Fruit fly (Drosophila melanogaster) ovary, adult (tissue): ENCODE measurements around the gene Ssdp.

Source experiments
- CG17801 ChIP-seq: fragments of 200-800 bp; optimal IDR thresholded peaks from 2 replicates; lab custom pipeline; 2019; ENCODE audit warnings: missing biosample characterization, mild to moderate bottlenecking, missing genetic modification characterization, moderate library complexity; ENCODE audit not compliant: partially characterized antibody

Ssdp gene

DNA sequence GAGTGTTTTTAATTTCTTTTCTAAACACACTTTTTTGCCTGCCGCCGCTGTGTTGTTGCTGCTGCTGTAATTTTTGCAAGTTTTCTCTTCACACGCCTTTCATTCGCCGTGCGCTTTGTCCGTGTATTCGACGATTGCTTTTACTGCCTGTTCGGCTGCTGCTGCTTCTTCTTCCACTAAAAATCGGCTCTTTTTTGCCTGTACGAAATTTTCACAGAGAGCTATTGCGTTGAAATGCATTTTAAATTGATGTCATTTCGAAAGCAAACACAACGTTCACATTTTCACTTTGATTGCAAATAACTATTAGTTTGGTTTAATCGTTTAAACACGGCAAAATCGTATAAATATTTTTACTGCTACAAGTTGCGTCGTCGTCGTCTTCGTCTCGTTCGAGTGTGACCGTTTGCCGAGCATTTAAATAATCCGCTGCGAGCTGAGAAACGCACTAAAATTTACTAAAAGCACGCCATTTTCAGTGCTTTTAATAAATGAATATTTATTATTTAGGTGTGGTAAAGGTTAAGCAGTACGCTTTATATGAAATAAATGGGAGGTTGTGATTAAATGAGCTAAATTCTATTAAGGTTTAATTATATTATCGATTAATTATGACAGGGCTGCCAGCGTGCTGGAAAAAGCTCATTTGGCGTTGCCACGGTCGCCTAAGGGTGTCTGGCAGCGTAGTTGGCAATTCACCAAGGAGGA lies at the start of gene Ssdp, which contains the start of gene CG7985:
Gene Ssdp (minus strand): TSS at position 419 of the 708 bp plus-strand sequence.
Gene CG7985 (plus strand): TSS at position 681 of the 708 bp plus-strand sequence.
- no peak for TF ChIP-seq CG17801 (GFP tag; lab: Kevin White, UChicago)

DNA sequence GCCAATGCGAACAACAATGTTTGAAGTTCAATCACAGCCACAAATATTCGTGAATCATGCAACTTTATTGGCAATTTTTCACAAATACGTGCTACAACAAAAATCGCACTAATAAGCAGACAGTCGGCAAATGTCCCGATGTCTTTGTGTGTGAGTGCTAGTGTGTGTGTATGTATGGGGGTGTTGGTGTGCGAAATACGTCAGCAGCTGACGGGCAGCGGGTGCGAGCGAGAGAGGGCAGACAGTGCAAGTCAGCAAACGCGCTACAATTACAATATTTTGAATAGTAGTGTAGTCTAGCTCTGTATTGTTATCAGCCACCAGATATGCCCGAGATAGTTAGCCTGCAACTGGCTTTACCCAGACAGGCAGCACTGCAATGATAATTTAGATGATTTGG lies 46.6 kb upstream of the Ssdp start:
- TF ChIP-seq CG17801 (GFP tag; lab: Kevin White, UChicago), result peak; percentile 25

DNA sequence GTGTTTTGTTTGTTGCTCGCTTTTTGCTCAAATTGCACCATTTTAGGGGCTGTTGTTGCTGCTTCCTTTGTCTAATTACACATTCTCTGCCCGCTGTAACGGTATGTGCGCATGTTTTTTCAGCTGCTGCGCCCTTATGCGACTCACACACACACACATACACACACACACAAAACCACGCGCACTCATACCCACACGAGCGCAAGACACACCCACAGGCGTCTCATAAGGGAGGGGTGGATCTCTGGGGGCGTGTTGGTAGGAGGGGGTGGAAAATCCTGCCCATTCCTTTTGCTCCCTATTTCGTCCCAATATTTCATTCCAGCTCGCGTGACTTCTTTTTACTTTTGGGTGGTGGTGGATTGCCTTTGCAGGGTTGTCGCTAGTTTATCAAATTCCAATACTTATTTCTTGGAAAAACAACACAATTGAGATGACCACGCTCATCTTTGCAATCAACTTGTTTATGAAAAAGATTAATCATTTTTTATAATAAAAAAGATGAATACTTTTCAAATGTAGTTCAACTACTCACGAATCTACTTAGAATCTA lies 45.7 kb upstream of the Ssdp start:
- no peak for TF ChIP-seq CG17801 (GFP tag; lab: Kevin White, UChicago)

DNA sequence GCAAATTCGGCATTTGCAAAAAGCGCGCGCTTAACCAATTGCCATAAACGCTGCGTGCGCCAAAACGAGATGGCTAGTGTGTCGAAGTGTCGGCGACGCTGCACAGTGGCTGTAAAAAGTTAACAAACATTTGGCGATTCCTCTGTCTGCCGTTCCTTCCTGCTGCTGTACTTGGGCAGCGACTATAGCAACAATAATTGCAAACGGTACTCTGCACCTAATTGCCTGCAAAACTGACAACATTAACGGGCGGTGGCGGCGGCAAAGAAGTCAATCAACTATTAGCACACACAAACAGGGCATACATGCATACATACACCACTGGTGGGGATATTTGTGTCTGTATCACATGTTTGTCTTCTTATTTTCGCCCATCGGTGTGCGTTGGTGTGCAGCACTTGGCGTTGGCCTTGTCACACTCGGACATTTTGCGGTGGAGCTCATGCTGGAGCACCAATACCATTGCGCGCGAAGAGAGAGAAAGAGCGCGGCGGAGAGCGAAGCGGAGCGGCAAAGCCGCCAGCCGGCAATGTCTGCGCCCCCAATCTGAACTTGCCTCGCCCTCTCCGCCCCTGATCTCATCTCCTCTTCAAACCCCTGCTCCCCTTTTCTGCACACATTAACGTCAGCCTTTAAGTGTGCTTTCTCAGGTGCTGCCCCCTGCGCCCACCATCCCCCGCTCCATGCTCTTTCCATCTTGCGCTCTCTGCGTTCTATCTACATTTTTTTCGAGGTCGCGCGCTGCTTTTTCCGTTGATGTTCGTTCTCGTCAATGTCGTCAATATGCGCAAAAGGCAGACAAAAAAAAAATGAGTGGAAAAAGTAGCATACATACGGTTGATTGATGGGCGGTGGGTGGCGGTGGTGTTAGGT lies 45.0 kb upstream of the Ssdp start:
- TF ChIP-seq CG17801 (GFP tag; lab: Kevin White, UChicago), result peak; percentile 45

DNA sequence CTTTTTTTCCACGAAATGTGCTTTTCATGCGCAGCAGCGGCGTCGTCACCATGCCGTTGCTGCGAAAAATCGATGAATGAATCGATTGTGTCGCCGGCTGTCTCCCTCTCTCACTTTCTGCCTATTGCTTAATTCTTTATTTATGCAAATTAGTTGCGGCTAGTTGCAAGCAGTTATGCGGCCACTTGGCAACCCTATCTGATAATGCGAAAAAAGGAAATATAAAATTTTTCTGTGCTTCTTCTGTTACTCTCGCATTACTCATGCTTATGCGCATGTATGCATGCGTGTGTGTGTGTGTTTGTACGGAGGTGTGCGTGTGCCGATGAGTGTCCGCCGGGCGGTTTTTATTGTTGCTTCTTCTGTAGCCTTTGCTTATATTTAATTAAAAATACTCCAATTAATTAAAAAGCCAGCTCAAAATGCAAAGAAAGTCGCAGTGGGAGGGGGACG lies 44.3 kb upstream of the Ssdp start:
- TF ChIP-seq CG17801 (GFP tag; lab: Kevin White, UChicago), result no peak

DNA sequence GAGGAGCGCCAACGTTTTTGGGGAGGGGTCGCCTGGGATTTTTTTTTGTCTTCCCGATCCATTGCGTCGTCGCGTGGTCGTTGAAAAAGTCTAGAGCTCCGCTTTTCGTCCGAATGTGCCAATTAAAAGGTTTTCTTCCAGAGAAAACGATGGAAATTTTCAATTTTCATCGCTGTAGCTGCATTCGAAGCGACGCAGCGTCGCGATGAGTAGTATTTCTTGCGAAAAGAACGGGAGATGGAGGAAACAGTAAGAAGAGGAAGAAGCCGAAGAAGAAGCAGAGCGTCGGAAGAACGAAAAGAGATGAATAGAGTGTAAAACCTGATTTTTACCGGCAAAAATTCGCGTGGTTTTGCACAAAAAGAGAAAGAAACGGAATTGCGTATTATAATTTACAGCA lies 43.6 kb upstream of the Ssdp start:
- no peak for TF ChIP-seq CG17801 (GFP tag; lab: Kevin White, UChicago)

DNA sequence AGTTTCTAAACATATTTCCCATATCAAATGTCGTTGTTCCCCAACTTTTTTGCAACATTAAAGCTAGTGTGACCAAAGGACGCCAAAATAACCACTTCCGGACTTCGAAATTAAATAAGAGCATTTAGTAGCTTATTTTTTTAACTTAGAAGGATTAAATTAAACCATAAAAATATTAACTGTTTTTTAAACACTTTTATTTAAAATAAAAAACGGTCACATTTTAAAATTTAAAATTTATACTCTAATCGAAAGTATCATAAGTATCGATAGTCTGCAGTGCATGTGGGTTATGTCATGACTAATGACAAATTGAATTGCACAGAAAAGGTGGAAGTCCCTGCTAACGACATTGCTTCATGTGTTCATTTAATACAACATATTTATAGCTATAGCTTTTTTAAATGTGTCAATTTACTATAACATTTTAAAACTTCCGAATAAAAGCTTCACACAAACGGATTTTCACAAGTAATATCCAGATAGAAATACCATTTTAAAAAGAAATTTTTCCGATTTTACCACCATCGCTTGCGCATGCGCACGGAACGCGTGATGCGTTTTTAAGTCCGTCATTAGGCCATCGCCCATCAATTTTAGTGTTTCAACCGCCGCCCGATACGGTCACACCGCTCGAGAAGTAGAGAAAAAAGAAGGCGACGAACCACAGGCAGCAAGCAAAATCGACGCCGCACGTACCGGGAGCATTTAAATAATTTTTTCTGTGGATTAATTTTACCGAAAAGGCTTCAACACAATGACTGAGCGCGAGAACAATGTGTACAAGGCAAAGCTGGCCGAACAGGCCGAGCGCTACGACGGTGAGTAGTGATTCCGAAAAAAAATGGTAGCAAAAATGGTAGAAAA lies 42.9 kb upstream of the Ssdp start, which contains the start of the genes CG7156 and 14-3-3epsilon:
Gene CG7156 (minus strand): TSS at position 71 of the 867 bp plus-strand sequence.
Gene 14-3-3epsilon (plus strand): TSS at position 443 of the 867 bp plus-strand sequence.
- peak; percentile 14 for TF ChIP-seq CG17801 (GFP tag; lab: Kevin White, UChicago)

DNA sequence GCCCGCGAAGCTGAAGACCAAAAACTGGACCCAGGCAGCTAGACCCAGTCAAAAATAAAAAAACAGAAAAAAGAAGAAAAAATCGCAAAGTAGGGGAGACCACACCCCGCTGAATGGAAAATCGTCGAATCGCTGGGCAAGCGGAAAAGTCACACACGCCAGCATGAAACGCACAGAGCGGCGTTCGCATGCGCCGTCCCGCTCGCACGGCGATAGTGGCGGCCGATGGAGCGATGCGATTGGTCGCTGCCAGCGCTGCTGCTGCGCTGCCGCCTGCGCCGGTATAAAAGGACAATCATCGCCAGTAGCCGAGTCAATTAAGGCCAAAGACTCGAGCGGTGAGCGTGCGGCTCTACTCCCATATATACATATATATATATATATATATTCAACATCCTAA lies 36.5 kb upstream of the Ssdp start, which contains the start of gene repo:
Gene repo (plus strand): TSS at position 314 of the 400 bp plus-strand sequence.
- no peak for TF ChIP-seq CG17801 (GFP tag; lab: Kevin White, UChicago)

DNA sequence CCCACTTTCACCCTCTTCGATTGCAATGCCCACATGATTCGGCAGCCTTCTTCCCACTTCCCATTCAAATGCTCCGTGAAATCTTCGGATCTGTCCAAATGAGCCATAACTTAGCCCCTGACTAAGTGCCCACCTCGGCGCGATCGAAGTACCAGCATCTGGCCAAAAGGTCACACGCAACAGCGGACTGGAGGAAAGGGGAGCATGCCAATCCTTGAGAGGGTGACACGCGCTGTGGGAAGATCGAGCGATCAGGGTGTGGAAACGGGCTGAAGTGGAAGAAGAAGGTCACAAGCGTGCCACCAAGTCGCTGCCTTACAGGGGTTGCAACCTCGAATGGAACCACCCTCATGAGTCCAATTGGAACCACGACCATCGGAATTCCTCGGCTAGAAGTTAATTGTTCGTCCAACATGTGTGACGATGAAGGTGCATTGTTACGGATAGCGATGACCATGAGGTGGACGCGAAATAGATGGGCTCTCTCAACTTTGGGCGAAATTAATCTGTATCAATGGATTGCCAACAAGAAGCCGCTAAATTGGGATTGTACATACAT lies 35.4 kb upstream of the Ssdp start:
- no peak for TF ChIP-seq CG17801 (GFP tag; lab: Kevin White, UChicago)

DNA sequence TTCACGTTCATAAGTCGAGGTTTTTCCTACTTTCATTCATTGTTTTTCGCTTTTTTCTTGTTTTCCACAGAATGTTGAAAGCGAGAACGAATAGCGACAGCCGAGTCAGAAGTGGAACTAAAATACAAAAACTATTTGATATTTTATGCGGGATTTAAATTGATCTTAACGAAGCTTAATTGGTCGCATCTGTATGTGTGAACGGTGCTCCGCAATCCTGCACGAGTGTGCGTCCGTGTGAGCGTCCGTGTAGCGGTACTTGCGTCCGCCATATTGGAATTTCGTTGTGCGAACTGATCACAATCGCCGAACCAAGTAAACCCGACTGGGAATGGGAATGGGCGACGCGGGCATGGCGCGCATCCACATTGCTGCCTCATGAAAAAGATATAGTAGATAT lies 32.8 kb upstream of the Ssdp start:
- no peak for TF ChIP-seq CG17801 (GFP tag; lab: Kevin White, UChicago)

DNA sequence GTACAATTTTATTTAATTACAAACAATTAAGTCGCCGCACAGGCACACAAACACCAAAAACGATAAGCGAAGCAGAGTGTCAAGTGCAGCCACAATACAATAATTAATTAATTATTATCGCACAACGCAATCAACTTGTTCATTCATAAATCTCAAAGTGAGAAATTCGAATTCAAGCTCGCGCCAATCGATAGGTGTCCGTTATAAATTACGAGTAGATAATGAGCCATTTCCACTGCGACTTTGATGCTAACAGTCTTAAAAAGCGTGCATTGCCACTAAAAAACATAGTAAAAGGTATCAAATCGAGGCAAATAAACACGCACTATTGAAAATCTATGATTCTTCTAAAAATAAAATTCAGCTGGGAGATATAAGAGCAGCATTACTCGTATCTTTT lies 30.8 kb upstream of the Ssdp start:
- no peak for TF ChIP-seq CG17801 (GFP tag; lab: Kevin White, UChicago)

DNA sequence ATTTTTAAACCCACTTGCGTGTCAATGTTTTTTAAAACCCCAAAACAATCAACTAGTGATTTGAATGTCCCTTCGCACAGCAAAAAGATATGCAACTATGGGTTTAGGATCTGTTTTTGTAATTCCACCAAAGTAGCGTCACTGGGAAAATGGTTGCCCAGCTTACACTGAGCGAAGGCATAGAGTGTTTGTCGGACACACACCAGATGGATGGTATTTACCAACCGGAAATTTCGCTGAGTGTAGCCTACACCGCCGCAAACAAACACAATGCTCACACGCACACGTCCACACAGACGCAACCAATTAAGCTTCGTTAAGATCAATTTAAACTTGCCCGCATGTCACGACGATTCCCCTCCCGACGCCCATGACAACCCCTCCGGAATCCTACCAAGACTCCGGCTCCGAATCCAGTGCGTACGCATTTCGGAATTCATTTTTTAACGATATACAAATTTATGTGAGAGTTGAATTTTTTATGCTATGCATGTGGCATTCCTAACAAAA lies 29.4 kb upstream of the Ssdp start:
- no peak for TF ChIP-seq CG17801 (GFP tag; lab: Kevin White, UChicago)

DNA sequence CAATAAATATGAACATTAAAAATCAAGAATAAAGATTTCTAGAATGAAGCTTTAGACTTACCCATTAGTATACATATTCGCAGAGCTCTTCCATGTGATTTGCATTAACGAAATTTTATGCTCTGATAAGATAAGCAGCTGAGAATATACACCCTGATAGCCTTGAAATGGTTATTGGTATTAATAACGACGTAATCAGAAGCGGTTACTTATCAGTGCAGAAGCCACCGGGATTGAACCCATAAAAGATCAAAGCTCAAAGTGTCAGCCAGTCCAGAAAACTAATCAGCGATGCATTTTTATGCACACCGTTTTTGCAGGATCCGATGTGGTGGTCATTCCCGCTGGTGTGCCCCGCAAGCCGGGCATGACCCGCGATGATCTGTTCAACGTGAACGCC lies 28.0 kb upstream of the Ssdp start:
- TF ChIP-seq CG17801 (GFP tag; lab: Kevin White, UChicago), result no peak

DNA sequence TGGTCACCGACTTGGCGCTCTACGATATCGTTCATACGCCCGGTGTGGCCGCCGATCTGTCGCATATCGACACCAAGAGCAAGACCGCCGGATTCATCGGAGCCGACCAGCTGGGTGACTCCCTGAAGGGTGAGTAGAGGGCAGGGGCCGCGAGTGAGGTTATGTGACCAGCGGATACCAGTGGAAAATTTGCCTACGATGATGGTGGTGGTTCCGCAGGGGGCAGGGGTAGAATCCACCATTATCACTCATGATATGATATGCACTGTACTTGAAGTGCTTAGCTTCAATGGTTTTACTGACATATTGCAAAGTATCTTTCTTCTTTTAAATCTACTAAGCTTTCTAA lies 27.4 kb upstream of the Ssdp start:
- TF ChIP-seq CG17801 (GFP tag; lab: Kevin White, UChicago), result no peak
